Fruit fly (Drosophila melanogaster) whole organism, prepupa: ENCODE measurements around the gene trus.
"Not testable (repeated sequence)": the region's sequence is repeated elsewhere in the genome, so short reads cannot be mapped to it uniquely, and the experiment has no call there.

Experiments used
- CG1621 ChIP-seq: fragments of 200-800 bp; sonication (Bioruptor generic); optimal IDR thresholded peaks from 3 replicates; lab custom pipeline; 2018; ENCODE audit warnings: missing biosample characterization, mild to moderate bottlenecking, missing genetic modification characterization
- CG31627 ChIP-seq: fragments of 200-800 bp; sonication (Bioruptor generic); optimal IDR thresholded peaks from 3 replicates; lab custom pipeline; 2016; ENCODE audit warnings: missing biosample characterization, missing genetic modification characterization
- Gug ChIP-seq: fragments of 200-800 bp; sonication (Bioruptor generic); IDR thresholded peaks from 2 replicates; pipeline ENCODE4 v1.3.6; 2022; ENCODE audit warnings: missing biosample characterization, missing genetic modification characterization

- TF ChIP-seq CG31627 (GFP tag; lab: Kevin White, UChicago); CG1621 (tag; lab: Kevin White, UChicago); Gug (GFP tag; lab: Robert Waterston, UW): not testable (repeated sequence)
These were observed 49.1 kb downstream of the trus start, which contains the start of gene Hsp70Bb for dm6 chr3R:12505493-12505892.
